3 worm cellular contexts compared by ENCODE assay signal in genomic region chrX:2375300-2376035, ce11.
TF ChIP-seq lines count a peak whose summit lies in the region.

TSS of gene F47G3.3 (plus strand) at chrX:2375985.

TF ChIP-seq in whole organism, L1 larva, 84 proteins besides CTCF, POLR2A, EP300 and RAD21:
- TF ChIP-seq unc-98 (GFP tag; IDR thresholded peaks at IDR 0.05; lab: Robert Waterston, UW) (no peak), blmp-1 (tag; optimal IDR thresholded peaks at IDR 0.05; lab: Kevin White, UChicago) (peak; percentile 95)

TF ChIP-seq in whole organism, L2 larva, 48 proteins besides CTCF, POLR2A, EP300 and RAD21:
- TF ChIP-seq lin-39 (tag; optimal IDR thresholded peaks at IDR 0.05; lab: Kevin White, UChicago) (no peak), gmeb-1 (tag; optimal IDR thresholded peaks at IDR 0.05; lab: Kevin White, UChicago) (no peak), unc-55 (GFP tag; optimal IDR thresholded peaks at IDR 0.05; lab: Kevin White, UChicago) (no peak), ztf-4 (tag; optimal IDR thresholded peaks at IDR 0.05; lab: Kevin White, UChicago) (no peak), ceh-16 (tag; optimal IDR thresholded peaks at IDR 0.05; lab: Kevin White, UChicago) (no peak), blmp-1 (tag; optimal IDR thresholded peaks at IDR 0.05; lab: Kevin White, UChicago; ENCODE audit: insufficient read depth) (peak; percentile 48)
TF ChIP-seq in whole organism, L2 larva: peak in this region for 1.

TF ChIP-seq in whole organism, L4 larva, 104 proteins besides CTCF, POLR2A, EP300 and RAD21:
- TF ChIP-seq aha-1 (tag; lab: Kevin White, UChicago) (peak; percentile 60), daf-16 (GFP tag; optimal IDR thresholded peaks at IDR 0.05; lab: Kevin White, UChicago) (no peak), daf-16 (tag; optimal IDR thresholded peaks at IDR 0.05; lab: Kevin White, UChicago) (no peak)

Comparison
In these comparisons a context has a peak if more than half of its experiments do, and no peak if none do; other contexts are left out.
1. Of the 29 proteins assayed by ChIP-seq in both whole organism, L4 larva and whole organism, L1 larva: peak only in whole organism, L4 larva: aha-1; only in whole organism, L1 larva: none; in both: none; in neither: 28.